Worm (Caenorhabditis elegans) whole organism, L2 larva: ENCODE measurements around the gene fbxa-104.

Experiments
- F13H6.1 ChIP-seq: sonication (generic microtip); optimal IDR thresholded peaks from 2 replicates; lab custom pipeline; 2016; ENCODE audit warnings: missing genetic modification characterization, missing compliant biosample characterization
- R02D3.7 ChIP-seq: fragments of 150-350 bp; optimal IDR thresholded peaks from 2 replicates; lab custom pipeline; 2014; ENCODE audit warnings: missing biosample characterization, missing genetic modification characterization
- Y55F3AM.14 ChIP-seq: fragments of 200-800 bp; sonication (Bioruptor generic); optimal IDR thresholded peaks from 2 replicates; lab custom pipeline; 2018; ENCODE audit warnings: mild to moderate bottlenecking, missing genetic modification characterization, missing compliant biosample characterization
- ZK546.5 ChIP-seq: sonication (generic microtip); optimal IDR thresholded peaks from 2 replicates; lab custom pipeline; 2017; ENCODE audit warnings: missing biosample characterization, missing genetic modification characterization
- aly-2 ChIP-seq: fragments of 150-350 bp; optimal IDR thresholded peaks from 2 replicates; lab custom pipeline; 2014; ENCODE audit warnings: missing biosample characterization, missing genetic modification characterization
- ama-1 ChIP-seq: fragments of 150-350 bp; optimal IDR thresholded peaks from 2 replicates; lab custom pipeline; 2018; ENCODE audit warnings: inconsistent platforms
- blmp-1 ChIP-seq: sonication (generic microtip); optimal IDR thresholded peaks from 2 replicates; lab custom pipeline; 2017; ENCODE audit warnings: missing genetic modification characterization, mild to moderate bottlenecking, missing compliant biosample characterization, antibody characterized with exemption, moderate library complexity; ENCODE audit not compliant: insufficient read depth
- ceh-82 ChIP-seq: fragments of 150-350 bp; optimal IDR thresholded peaks from 2 replicates; lab custom pipeline; 2014; ENCODE audit warnings: missing biosample characterization, missing genetic modification characterization
- crh-2 ChIP-seq: sonication (generic microtip); optimal IDR thresholded peaks from 2 replicates; lab custom pipeline; 2017; ENCODE audit warnings: missing biosample characterization, missing genetic modification characterization
- egl-27 ChIP-seq: sonication (generic microtip); optimal IDR thresholded peaks from 3 replicates; lab custom pipeline; 2017; ENCODE audit warnings: missing biosample characterization, missing genetic modification reagents, missing genetic modification characterization
- elt-3 ChIP-seq: sonication (generic microtip); optimal IDR thresholded peaks from 2 replicates; lab custom pipeline; 2017; ENCODE audit warnings: missing biosample characterization, missing genetic modification characterization
- fos-1 ChIP-seq: fragments of 150-350 bp; optimal IDR thresholded peaks from 2 replicates; lab custom pipeline; 2014; ENCODE audit warnings: missing biosample characterization, missing genetic modification characterization
- gmeb-1 ChIP-seq: fragments of 150-350 bp; optimal IDR thresholded peaks from 2 replicates; lab custom pipeline; 2014; ENCODE audit warnings: missing biosample characterization, missing genetic modification characterization
- lin-11 ChIP-seq: fragments of 150-350 bp; sonication (generic microtip); optimal IDR thresholded peaks from 2 replicates; lab custom pipeline; 2014; ENCODE audit warnings: missing biosample characterization, missing genetic modification characterization, inconsistent platforms, mixed read lengths
- lin-39 ChIP-seq: fragments of 150-350 bp; optimal IDR thresholded peaks from 2 replicates; lab custom pipeline; 2014; ENCODE audit warnings: missing biosample characterization, missing genetic modification reagents, missing genetic modification characterization
- mab-5 ChIP-seq: fragments of 150-350 bp; optimal IDR thresholded peaks from 2 replicates; lab custom pipeline; 2014; ENCODE audit warnings: missing biosample characterization, missing genetic modification characterization
- nhr-11 ChIP-seq: fragments of 150-350 bp; optimal IDR thresholded peaks from 2 replicates; lab custom pipeline; 2014; ENCODE audit warnings: missing biosample characterization, missing genetic modification characterization
- nhr-77 ChIP-seq: fragments of 150-350 bp; optimal IDR thresholded peaks from 2 replicates; lab custom pipeline; 2014; ENCODE audit warnings: missing biosample characterization, missing genetic modification characterization
- peb-1 ChIP-seq: fragments of 150-350 bp; optimal IDR thresholded peaks from 2 replicates; lab custom pipeline; 2014; ENCODE audit warnings: missing biosample characterization, missing genetic modification characterization
- sem-4 ChIP-seq: fragments of 150-350 bp; optimal IDR thresholded peaks from 2 replicates; lab custom pipeline; 2014; ENCODE audit warnings: missing biosample characterization, missing genetic modification reagents, missing genetic modification characterization
- skn-1 ChIP-seq: sonication (generic microtip); optimal IDR thresholded peaks from 2 replicates; lab custom pipeline; 2017; ENCODE audit warnings: missing biosample characterization, missing genetic modification characterization
- sma-9 ChIP-seq, 2 experiments: fragments of 150-350 bp in 1 of 2; sonication (generic microtip) in 1 of 2; optimal IDR thresholded peaks; 2 replicates each; lab custom pipeline; 2014 to 2016; ENCODE audit warnings: missing genetic modification characterization in 2 of 2, mild to moderate bottlenecking in 1 of 2, missing biosample characterization in 1 of 2, missing compliant biosample characterization in 1 of 2, missing genetic modification reagents in 1 of 2, moderate library complexity in 1 of 2
- unc-39 ChIP-seq: fragments of 150-350 bp; optimal IDR thresholded peaks from 2 replicates; lab custom pipeline; 2014; ENCODE audit warnings: missing biosample characterization, missing genetic modification characterization
- unc-62 ChIP-seq: fragments of 150-350 bp; optimal IDR thresholded peaks from 2 replicates; lab custom pipeline; 2014; ENCODE audit warnings: missing biosample characterization, missing genetic modification reagents, missing genetic modification characterization
- zag-1 ChIP-seq: fragments of 150-350 bp; optimal IDR thresholded peaks from 2 replicates; lab custom pipeline; 2014; ENCODE audit warnings: missing biosample characterization, missing genetic modification characterization

Gene fbxa-104

DNA sequence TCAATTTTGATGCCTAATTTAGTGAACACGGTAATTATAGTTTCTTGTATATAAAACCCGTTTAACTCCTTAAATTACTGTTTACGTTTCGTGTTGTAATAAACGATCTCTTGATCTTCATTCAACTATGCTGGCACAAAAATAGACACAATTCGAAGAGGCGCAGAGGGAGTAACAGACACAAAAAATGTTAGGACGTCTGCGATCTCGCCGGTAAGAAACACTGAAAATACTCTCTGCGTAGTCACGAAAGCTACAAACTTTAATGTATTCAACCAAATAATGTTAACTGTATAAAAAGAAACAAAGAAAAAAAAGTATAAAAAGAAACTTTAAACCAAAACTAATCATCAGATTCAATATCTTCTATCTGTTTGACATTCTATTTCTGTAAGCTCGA lies 42.6 kb downstream of the fbxa-104 start, which contains the start of gene dhs-23:
dhs-23 (plus strand) TSS at position 363 of the 400 bp plus-strand sequence.
- TF ChIP-seq fos-1, result peak; percentile 1
- TF ChIP-seq mab-5 (tag; lab: Kevin White, UChicago), result no peak
- TF ChIP-seq sem-4 (tag; lab: Kevin White, UChicago), result no peak
- no peak for TF ChIP-seq F13H6.1 (tag; lab: Kevin White, UChicago)
- TF ChIP-seq lin-39 (tag; lab: Kevin White, UChicago), result no peak
- TF ChIP-seq ZK546.5 (tag; lab: Kevin White, UChicago), result no peak

DNA sequence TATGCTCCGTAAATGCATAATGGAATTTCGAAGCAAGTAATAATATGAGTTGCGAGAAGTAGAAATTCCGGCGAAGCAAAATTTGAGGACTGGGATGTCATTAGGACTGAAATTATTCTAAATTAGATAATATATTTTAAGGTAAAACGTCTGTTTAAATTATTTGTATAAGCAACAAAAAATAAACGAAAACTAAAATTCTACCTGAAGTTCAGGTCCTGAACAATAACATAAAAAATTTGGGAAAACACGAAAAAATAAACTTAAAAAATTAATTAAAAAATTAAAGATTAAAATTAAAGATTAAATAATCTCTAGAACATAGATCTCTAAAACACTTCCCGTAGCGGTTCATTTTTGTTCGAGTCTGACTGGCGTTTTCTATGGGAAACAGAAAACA lies 43.7 kb downstream of the fbxa-104 start, which contains the start of gene srh-251:
srh-251 (minus strand) TSS at position 101 of the 400 bp plus-strand sequence.
- TF ChIP-seq gmeb-1 (no peak), F13H6.1 (tag; lab: Kevin White, UChicago) (no peak), sem-4 (tag; lab: Kevin White, UChicago) (no peak), unc-62 (no peak), nhr-11 (tag; lab: Kevin White, UChicago) (no peak), blmp-1 (tag; lab: Kevin White, UChicago) (no peak), elt-3 (tag; lab: Kevin White, UChicago) (no peak), sma-9 (GFP tag; optimal IDR thresholded peaks at IDR 0.05; lab: Kevin White, UChicago) (no peak), sma-9 (tag; optimal IDR thresholded peaks at IDR 0.05; lab: Kevin White, UChicago) (no peak), crh-2 (tag; lab: Kevin White, UChicago) (no peak)

DNA sequence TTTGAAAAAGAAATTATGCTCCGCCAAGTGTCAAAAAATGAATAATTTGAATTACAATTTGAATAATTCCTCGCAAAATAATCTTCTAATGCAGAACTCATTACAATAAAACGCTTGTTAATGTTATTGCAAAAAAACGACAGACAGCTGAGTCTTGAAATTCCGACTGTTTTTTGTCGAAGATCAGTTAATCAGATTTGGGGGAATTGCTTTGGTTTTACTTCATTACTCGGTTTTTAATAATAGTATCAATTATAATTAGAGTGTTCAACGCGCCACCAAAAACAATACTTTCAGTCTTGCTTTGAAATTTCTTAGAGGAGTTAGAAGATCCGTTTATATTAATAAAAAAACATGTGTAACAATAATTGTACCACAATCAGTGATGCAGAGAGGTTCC lies 45.6 kb downstream of the fbxa-104 start, which contains the start of gene srh-122:
srh-122 (minus strand) TSS at position 101 of the 400 bp plus-strand sequence.
- TF ChIP-seq aly-2 (tag; lab: Kevin White, UChicago) (no peak), unc-39 (tag; lab: Kevin White, UChicago) (no peak), peb-1 (tag; lab: Kevin White, UChicago) (no peak), ZK546.5 (tag; lab: Kevin White, UChicago) (no peak), skn-1 (tag; lab: Kevin White, UChicago) (no peak), sma-9 (GFP tag; optimal IDR thresholded peaks at IDR 0.05; lab: Kevin White, UChicago) (no peak), sma-9 (tag; optimal IDR thresholded peaks at IDR 0.05; lab: Kevin White, UChicago) (no peak)

DNA sequence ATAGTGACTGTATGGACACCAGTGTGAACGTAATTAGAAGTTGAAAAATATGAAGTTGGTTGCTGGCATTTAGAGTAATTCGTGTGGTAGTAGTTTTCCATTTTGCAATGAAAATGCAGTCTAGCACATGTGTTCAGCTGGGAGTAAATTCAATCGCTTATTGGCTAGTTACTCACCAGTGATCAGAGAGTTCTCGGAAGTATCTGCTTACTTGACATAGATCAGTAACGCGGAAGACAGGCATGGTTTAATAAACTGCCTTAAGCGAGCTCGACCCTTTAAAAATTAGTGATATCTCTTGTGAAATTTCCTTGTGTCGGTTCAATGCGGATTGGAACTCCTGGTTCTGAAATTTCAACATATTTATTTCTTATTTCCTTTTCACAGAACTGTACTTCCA lies 47.3 kb downstream of the fbxa-104 start, which contains the start of gene srh-52:
srh-52 (minus strand) TSS at position 101 of the 400 bp plus-strand sequence.
- no peak for TF ChIP-seq ama-1 (lab: Kevin White, UChicago)
- TF ChIP-seq lin-11, result no peak
- TF ChIP-seq ceh-82 (tag; lab: Kevin White, UChicago), result no peak
- no peak for TF ChIP-seq Y55F3AM.14 (GFP tag; lab: Kevin White, UChicago)
- no peak for TF ChIP-seq egl-27
- TF ChIP-seq crh-2 (tag; lab: Kevin White, UChicago), result no peak
- no peak for TF ChIP-seq blmp-1 (tag; lab: Kevin White, UChicago)
- TF ChIP-seq R02D3.7 (tag; lab: Kevin White, UChicago), result no peak
- no peak for TF ChIP-seq zag-1 (tag; lab: Kevin White, UChicago)
- TF ChIP-seq lin-39 (tag; lab: Kevin White, UChicago), result no peak
- TF ChIP-seq aly-2 (tag; lab: Kevin White, UChicago), result no peak
- TF ChIP-seq nhr-77 (tag; lab: Kevin White, UChicago), result no peak
- TF ChIP-seq mab-5 (tag; lab: Kevin White, UChicago), result no peak
- TF ChIP-seq sma-9 (GFP tag; optimal IDR thresholded peaks at IDR 0.05; lab: Kevin White, UChicago), result no peak
- no peak for TF ChIP-seq sma-9 (tag; optimal IDR thresholded peaks at IDR 0.05; lab: Kevin White, UChicago)
